Worm (Caenorhabditis elegans) whole organism, early embryonic: Measurements from ENCODE around the gene gmpr-1.

Source experiments
- B0310.2 ChIP-seq: sonication (generic microtip); optimal IDR thresholded peaks from 2 replicates; lab custom pipeline; 2016; ENCODE audit warnings: mild to moderate bottlenecking, missing genetic modification characterization, missing compliant biosample characterization
- F13C5.2 ChIP-seq: sonication (generic microtip); optimal IDR thresholded peaks from 2 replicates; lab custom pipeline; 2017; ENCODE audit warnings: mild to moderate bottlenecking, missing genetic modification characterization, inconsistent platforms, missing compliant biosample characterization
- aly-1 ChIP-seq: sonication (generic microtip); optimal IDR thresholded peaks from 2 replicates; lab custom pipeline; 2016; ENCODE audit warnings: missing genetic modification characterization, missing compliant biosample characterization
- ama-1 ChIP-seq: fragments of 150-350 bp; optimal IDR thresholded peaks from 2 replicates; lab custom pipeline; 2014
- ceh-13 ChIP-seq: fragments of 200-800 bp; sonication (Bioruptor generic); optimal IDR thresholded peaks from 2 replicates; lab custom pipeline; 2018; ENCODE audit warnings: mild to moderate bottlenecking, missing genetic modification characterization, missing compliant biosample characterization
- ceh-36 ChIP-seq: sonication (generic microtip); optimal IDR thresholded peaks from 2 replicates; lab custom pipeline; 2016; ENCODE audit warnings: missing genetic modification characterization, inconsistent platforms, missing compliant biosample characterization
- ets-7 ChIP-seq: sonication (generic microtip); optimal IDR thresholded peaks from 2 replicates; lab custom pipeline; 2016; ENCODE audit warnings: missing genotype, missing genetic modification characterization, missing compliant biosample characterization
- flt-1 ChIP-seq: fragments of 200-800 bp; sonication (Bioruptor generic); IDR thresholded peaks from 2 replicates; pipeline ENCODE4 v1.3.6; 2022; ENCODE audit warnings: missing genetic modification characterization, missing compliant biosample characterization
- hmbx-1 ChIP-seq: sonication (generic microtip); optimal IDR thresholded peaks from 2 replicates; lab custom pipeline; 2016; ENCODE audit warnings: mild to moderate bottlenecking, missing genetic modification characterization, missing compliant biosample characterization
- hmg-4 ChIP-seq: fragments of 200-800 bp; sonication (Bioruptor generic); optimal IDR thresholded peaks from 2 replicates; lab custom pipeline; 2018; ENCODE audit warnings: mild to moderate bottlenecking, missing genetic modification characterization, missing compliant biosample characterization
- hnd-1 ChIP-seq: sonication (generic microtip); optimal IDR thresholded peaks from 2 replicates; lab custom pipeline; 2016; ENCODE audit warnings: missing genetic modification characterization, missing compliant biosample characterization
- pes-1 ChIP-seq: fragments of 200-800 bp; sonication (Bioruptor generic); IDR thresholded peaks from 2 replicates; pipeline ENCODE4 v1.3.6; 2022; ENCODE audit warnings: missing genetic modification reagents, missing genetic modification characterization, missing compliant biosample characterization
- scrt-1 ChIP-seq: fragments of 200-800 bp; sonication (Bioruptor generic); IDR thresholded peaks from 2 replicates; pipeline ENCODE4 v1.3.6; 2022; ENCODE audit warnings: missing genetic modification characterization, missing compliant biosample characterization
- sea-1 ChIP-seq: fragments of 200-800 bp; sonication (Bioruptor generic); conservative IDR thresholded peaks from 2 replicates; pipeline ENCODE4 v1.3.6; 2022; ENCODE audit warnings: missing genetic modification characterization, missing compliant biosample characterization
- tbx-11 ChIP-seq: fragments of 200-800 bp; sonication (Bioruptor generic); IDR thresholded peaks from 2 replicates; pipeline ENCODE4 v1.3.6; 2022; ENCODE audit warnings: missing genetic modification characterization, missing compliant biosample characterization
- tbx-37 ChIP-seq: fragments of 200-800 bp; sonication (Bioruptor generic); conservative IDR thresholded peaks from 2 replicates; pipeline ENCODE4 v1.3.6; 2022; ENCODE audit warnings: missing genetic modification reagents, missing genetic modification characterization, missing compliant biosample characterization
- tra-4 ChIP-seq: sonication (generic microtip); optimal IDR thresholded peaks from 2 replicates; lab custom pipeline; 2017; ENCODE audit warnings: missing genetic modification characterization, missing compliant biosample characterization

gmpr-1 gene

ce11 chrV:4356047-4356612 is 15.1 kb downstream of the gmpr-1 start:
- TF ChIP-seq pes-1 (GFP tag; lab: Robert Waterston, UW) (no peak), ets-7 (tag; lab: Kevin White, UChicago) (no peak), hmg-4 (GFP tag; lab: Kevin White, UChicago) (no peak), tra-4 (tag; lab: Kevin White, UChicago) (no peak), B0310.2 (no peak), ceh-13 (GFP tag; lab: Kevin White, UChicago) (no peak), aly-1 (tag; lab: Kevin White, UChicago) (no peak), sea-1 (GFP tag; lab: Robert Waterston, UW) (no peak), flt-1 (GFP tag; lab: Robert Waterston, UW) (no peak), F13C5.2 (tag; lab: Kevin White, UChicago) (no peak), tbx-11 (GFP tag; lab: Robert Waterston, UW) (no peak), tbx-37 (no peak), ama-1 (lab: Kevin White, UChicago) (no peak), hnd-1 (no peak), hmbx-1 (tag; lab: Kevin White, UChicago) (no peak), ceh-36 (tag; lab: Kevin White, UChicago) (no peak), scrt-1 (GFP tag; lab: Robert Waterston, UW) (no peak)

DNA sequence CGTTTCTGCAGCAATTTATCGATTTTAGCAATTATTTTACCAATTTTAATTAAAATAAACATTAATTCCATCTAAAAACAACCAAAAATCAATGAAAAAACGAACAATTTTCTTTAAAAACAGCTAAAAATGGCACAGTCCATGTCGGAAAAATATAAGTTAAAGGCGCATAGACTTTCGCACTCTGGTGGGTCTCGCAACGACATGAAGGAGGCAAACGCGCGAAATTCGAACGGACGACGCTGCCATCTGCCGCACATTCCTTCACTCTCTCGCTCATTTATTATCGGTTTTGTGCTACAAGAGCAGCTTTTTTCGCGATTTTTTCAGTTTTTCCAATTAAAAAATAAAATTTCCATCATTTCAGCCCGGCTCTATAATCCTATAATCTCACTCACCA is 24.4 kb downstream of the gmpr-1 start, which contains the start of gene mcm-7:
TSS of gene mcm-7 (plus strand) at position 368 of the 400 bp plus-strand sequence.
- TF ChIP-seq B0310.2 (no peak), hmbx-1 (tag; lab: Kevin White, UChicago) (no peak), scrt-1 (GFP tag; lab: Robert Waterston, UW) (no peak), sea-1 (GFP tag; lab: Robert Waterston, UW) (no peak), hmg-4 (GFP tag; lab: Kevin White, UChicago) (no peak), ceh-36 (tag; lab: Kevin White, UChicago) (no peak), pes-1 (GFP tag; lab: Robert Waterston, UW) (no peak), tbx-11 (GFP tag; lab: Robert Waterston, UW) (no peak), hnd-1 (no peak), ama-1 (lab: Kevin White, UChicago) (no peak), aly-1 (tag; lab: Kevin White, UChicago) (no peak)

- TF ChIP-seq B0310.2 (no peak), sea-1 (GFP tag; lab: Robert Waterston, UW) (no peak), tbx-37 (no peak), scrt-1 (GFP tag; lab: Robert Waterston, UW) (no peak), flt-1 (GFP tag; lab: Robert Waterston, UW) (no peak), aly-1 (tag; lab: Kevin White, UChicago) (no peak), hmg-4 (GFP tag; lab: Kevin White, UChicago) (no peak), tra-4 (tag; lab: Kevin White, UChicago) (no peak), ama-1 (lab: Kevin White, UChicago) (no peak), hmbx-1 (tag; lab: Kevin White, UChicago) (no peak), ets-7 (tag; lab: Kevin White, UChicago) (no peak), pes-1 (GFP tag; lab: Robert Waterston, UW) (no peak), ceh-36 (tag; lab: Kevin White, UChicago) (no peak), F13C5.2 (tag; lab: Kevin White, UChicago) (no peak), ceh-13 (GFP tag; lab: Kevin White, UChicago) (no peak), hnd-1 (no peak)
Measured at ce11 chrV:4346325-4346724, 24.9 kb downstream of the gmpr-1 start, which contains the start of gene hpo-18. Gene hpo-18, minus strand, starts transcription at chrV:4346425.

ce11 chrV:4345714-4346113 is 25.5 kb downstream of the gmpr-1 start, which contains the start of gene figl-1:
Gene figl-1, minus strand, starts transcription at chrV:4345999.
- TF ChIP-seq aly-1 (tag; lab: Kevin White, UChicago) = no peak
- no peak for TF ChIP-seq ama-1 (lab: Kevin White, UChicago)
- TF ChIP-seq sea-1 (GFP tag; lab: Robert Waterston, UW) = no peak
- no peak for TF ChIP-seq pes-1 (GFP tag; lab: Robert Waterston, UW)
- TF ChIP-seq ceh-13 (GFP tag; lab: Kevin White, UChicago) = no peak
- no peak for TF ChIP-seq hnd-1
- TF ChIP-seq F13C5.2 (tag; lab: Kevin White, UChicago) = no peak
- TF ChIP-seq hmbx-1 (tag; lab: Kevin White, UChicago) = no peak
- no peak for TF ChIP-seq B0310.2
- TF ChIP-seq tbx-11 (GFP tag; lab: Robert Waterston, UW) = no peak
- TF ChIP-seq ceh-36 (tag; lab: Kevin White, UChicago) = no peak
- TF ChIP-seq tra-4 (tag; lab: Kevin White, UChicago) = no peak
- no peak for TF ChIP-seq hmg-4 (GFP tag; lab: Kevin White, UChicago)

- TF ChIP-seq B0310.2 = no peak
- no peak for TF ChIP-seq pes-1 (GFP tag; lab: Robert Waterston, UW)
- no peak for TF ChIP-seq scrt-1 (GFP tag; lab: Robert Waterston, UW)
- no peak for TF ChIP-seq tra-4 (tag; lab: Kevin White, UChicago)
- no peak for TF ChIP-seq aly-1 (tag; lab: Kevin White, UChicago)
- TF ChIP-seq ceh-36 (tag; lab: Kevin White, UChicago) = no peak
- no peak for TF ChIP-seq hmbx-1 (tag; lab: Kevin White, UChicago)
- no peak for TF ChIP-seq ama-1 (lab: Kevin White, UChicago)
- no peak for TF ChIP-seq ets-7 (tag; lab: Kevin White, UChicago)
- TF ChIP-seq flt-1 (GFP tag; lab: Robert Waterston, UW) = no peak
- TF ChIP-seq ceh-13 (GFP tag; lab: Kevin White, UChicago) = no peak
- no peak for TF ChIP-seq tbx-37
- no peak for TF ChIP-seq F13C5.2 (tag; lab: Kevin White, UChicago)
- no peak for TF ChIP-seq tbx-11 (GFP tag; lab: Robert Waterston, UW)
- TF ChIP-seq sea-1 (GFP tag; lab: Robert Waterston, UW) = no peak
- no peak for TF ChIP-seq hmg-4 (GFP tag; lab: Kevin White, UChicago)
- no peak for TF ChIP-seq hnd-1
Measured at ce11 chrV:4341736-4342135, 29.4 kb downstream of the gmpr-1 start.

ce11 chrV:4341208-4341607 is 30.0 kb downstream of the gmpr-1 start, which contains the start of gene glrx-3:
Gene glrx-3, minus strand, starts transcription at chrV:4341308.
- no peak for TF ChIP-seq hmbx-1 (tag; lab: Kevin White, UChicago)
- TF ChIP-seq ceh-13 (GFP tag; lab: Kevin White, UChicago) = no peak
- no peak for TF ChIP-seq tbx-37
- no peak for TF ChIP-seq aly-1 (tag; lab: Kevin White, UChicago)
- TF ChIP-seq pes-1 (GFP tag; lab: Robert Waterston, UW) = no peak
- TF ChIP-seq ceh-36 (tag; lab: Kevin White, UChicago) = no peak
- TF ChIP-seq hmg-4 (GFP tag; lab: Kevin White, UChicago) = no peak
- no peak for TF ChIP-seq sea-1 (GFP tag; lab: Robert Waterston, UW)
- TF ChIP-seq ets-7 (tag; lab: Kevin White, UChicago) = no peak
- TF ChIP-seq ama-1 (lab: Kevin White, UChicago) = no peak
- no peak for TF ChIP-seq F13C5.2 (tag; lab: Kevin White, UChicago)
- TF ChIP-seq flt-1 (GFP tag; lab: Robert Waterston, UW) = no peak
- TF ChIP-seq tra-4 (tag; lab: Kevin White, UChicago) = no peak
- TF ChIP-seq scrt-1 (GFP tag; lab: Robert Waterston, UW) = no peak
- no peak for TF ChIP-seq B0310.2
